Worm (Caenorhabditis elegans) whole organism, young adult: ENCODE measurements around the gene F45B8.5.

Experiments
- B0019.2 ChIP-seq: fragments of 200-800 bp; sonication (Bioruptor generic); conservative IDR thresholded peaks from 2 replicates; pipeline ENCODE4 v1.3.6; 2022; ENCODE audit warnings: missing genetic modification reagents, missing genetic modification characterization, missing compliant biosample characterization
- B0035.1 ChIP-seq: sonication (generic microtip); optimal IDR thresholded peaks from 2 replicates; lab custom pipeline; 2016; ENCODE audit warnings: missing genetic modification characterization, mild to moderate bottlenecking, missing compliant biosample characterization, missing genotype, missing genetic modification reagents
- B0336.3 ChIP-seq: fragments of 200-800 bp; sonication (Bioruptor generic); IDR thresholded peaks from 2 replicates; pipeline ENCODE4 v1.3.6; 2022; ENCODE audit warnings: missing genetic modification characterization, missing compliant biosample characterization
- F22D6.2 ChIP-seq: sonication (generic microtip); optimal IDR thresholded peaks from 2 replicates; lab custom pipeline; 2016; ENCODE audit warnings: mild to moderate bottlenecking, missing genetic modification characterization, missing compliant biosample characterization
- F23B12.7 ChIP-seq: sonication (generic microtip); optimal IDR thresholded peaks from 2 replicates; lab custom pipeline; 2017; ENCODE audit warnings: missing genetic modification characterization, mild to moderate bottlenecking, missing compliant biosample characterization, antibody characterized with exemption, moderate library complexity; ENCODE audit not compliant: insufficient read depth
- F37B4.10 ChIP-seq: fragments of 200-800 bp; sonication (Bioruptor generic); IDR thresholded peaks from 2 replicates; pipeline ENCODE4 v1.3.6; 2022; ENCODE audit warnings: missing genetic modification characterization, missing compliant biosample characterization
- T07F8.4 ChIP-seq: sonication (generic microtip); optimal IDR thresholded peaks from 2 replicates; lab custom pipeline; 2016; ENCODE audit warnings: mild to moderate bottlenecking, missing genetic modification characterization, moderate library complexity, missing compliant biosample characterization
- T26A5.8 ChIP-seq: sonication (generic microtip); optimal IDR thresholded peaks from 2 replicates; lab custom pipeline; 2016; ENCODE audit warnings: missing genetic modification characterization, missing compliant biosample characterization
- Y53F4B.3 ChIP-seq: fragments of 200-800 bp; sonication (Bioruptor generic); IDR thresholded peaks from 2 replicates; pipeline ENCODE4 v1.3.6; 2022; ENCODE audit warnings: missing genetic modification reagents, missing genetic modification characterization, missing compliant biosample characterization
- Y53G8AR.9 ChIP-seq: fragments of 200-800 bp; sonication (Bioruptor generic); conservative IDR thresholded peaks from 2 replicates; pipeline ENCODE4 v1.3.6; 2022; ENCODE audit warnings: missing genetic modification reagents, missing genetic modification characterization, missing compliant biosample characterization
- ZK185.1 ChIP-seq: sonication (generic microtip); optimal IDR thresholded peaks from 2 replicates; lab custom pipeline; 2016; ENCODE audit warnings: mild to moderate bottlenecking, missing genetic modification characterization, missing compliant biosample characterization; ENCODE audit not compliant: poor library complexity, severe bottlenecking
- atf-7 ChIP-seq: sonication (generic microtip); optimal IDR thresholded peaks from 2 replicates; lab custom pipeline; 2017; ENCODE audit warnings: mild to moderate bottlenecking, missing genetic modification characterization, missing compliant biosample characterization
- attf-3 ChIP-seq: fragments of 200-800 bp; sonication (Bioruptor generic); conservative IDR thresholded peaks from 2 replicates; pipeline ENCODE4 v1.3.6; 2022; ENCODE audit warnings: missing genetic modification reagents, missing genetic modification characterization, missing compliant biosample characterization
- ceh-100 ChIP-seq: fragments of 200-800 bp; sonication (Bioruptor generic); IDR thresholded peaks from 2 replicates; pipeline ENCODE4 v1.3.6; 2022; ENCODE audit warnings: missing genetic modification reagents, missing genetic modification characterization, missing compliant biosample characterization
- ceh-58 ChIP-seq: fragments of 200-800 bp; sonication (Bioruptor generic); IDR thresholded peaks from 2 replicates; pipeline ENCODE4 v1.3.6; 2022; ENCODE audit warnings: missing genetic modification characterization, missing compliant biosample characterization
- ceh-91 ChIP-seq: fragments of 200-800 bp; sonication (Bioruptor generic); IDR thresholded peaks from 2 replicates; pipeline ENCODE4 v1.3.6; 2022; ENCODE audit warnings: missing genetic modification reagents, missing genetic modification characterization, missing compliant biosample characterization
- efl-1 ChIP-seq: fragments of 150-350 bp; optimal IDR thresholded peaks from 2 replicates; lab custom pipeline; 2014; ENCODE audit warnings: missing biosample characterization, missing genetic modification reagents, missing genetic modification characterization
- egl-18 ChIP-seq: fragments of 200-800 bp; sonication (Bioruptor generic); IDR thresholded peaks from 2 replicates; pipeline ENCODE4 v1.3.6; 2022; ENCODE audit warnings: missing genetic modification reagents, missing genetic modification characterization, missing compliant biosample characterization
- egl-44 ChIP-seq: fragments of 200-800 bp; sonication (Bioruptor generic); IDR thresholded peaks from 2 replicates; pipeline ENCODE4 v1.3.6; 2022; ENCODE audit warnings: missing genetic modification reagents, missing genetic modification characterization, missing compliant biosample characterization
- ekl-4 ChIP-seq: fragments of 200-800 bp; sonication (Bioruptor generic); IDR thresholded peaks from 2 replicates; pipeline ENCODE4 v1.3.6; 2022; ENCODE audit warnings: missing genetic modification reagents, missing genetic modification characterization, missing compliant biosample characterization
- hmg-1.2 ChIP-seq: fragments of 200-800 bp; sonication (Bioruptor generic); IDR thresholded peaks from 2 replicates; pipeline ENCODE4 v1.3.6; 2022; ENCODE audit warnings: missing genetic modification reagents, missing genetic modification characterization, missing compliant biosample characterization
- hmg-20 ChIP-seq: fragments of 200-800 bp; sonication (Bioruptor generic); IDR thresholded peaks from 2 replicates; pipeline ENCODE4 v1.3.6; 2022; ENCODE audit warnings: missing genetic modification reagents, missing genetic modification characterization, missing compliant biosample characterization
- hsf-1 ChIP-seq: fragments of 200-800 bp; sonication (Bioruptor generic); IDR thresholded peaks from 2 replicates; pipeline ENCODE4 v1.3.6; 2022; ENCODE audit warnings: missing genetic modification reagents, missing genetic modification characterization, missing compliant biosample characterization
- let-607 ChIP-seq, 2 experiments: fragments of 200-800 bp in 1 of 2; sonication (Bioruptor generic) in 1 of 2; sonication (generic microtip) in 1 of 2; optimal IDR thresholded peaks; 2 replicates each; lab custom pipeline; 2016 to 2018; ENCODE audit warnings: mild to moderate bottlenecking in 2 of 2, missing compliant biosample characterization in 2 of 2, missing genetic modification characterization in 2 of 2, moderate library complexity in 2 of 2, missing genotype in 1 of 2
- lin-54 ChIP-seq: fragments of 200-800 bp; sonication (Bioruptor generic); optimal IDR thresholded peaks from 2 replicates; lab custom pipeline; 2018; ENCODE audit warnings: mild to moderate bottlenecking, missing genetic modification characterization, missing compliant biosample characterization
- lsl-1 ChIP-seq: fragments of 200-800 bp; sonication (Bioruptor generic); optimal IDR thresholded peaks from 2 replicates; lab custom pipeline; 2018; ENCODE audit warnings: mild to moderate bottlenecking, missing genetic modification characterization, moderate library complexity, missing compliant biosample characterization
- lsy-27 ChIP-seq: sonication (generic microtip); optimal IDR thresholded peaks from 2 replicates; lab custom pipeline; 2017; ENCODE audit warnings: missing genetic modification characterization, mild to moderate bottlenecking, missing compliant biosample characterization, antibody characterized with exemption, missing genotype, borderline replicate concordance; ENCODE audit not compliant: insufficient read depth
- mel-28 ChIP-seq: sonication (generic microtip); optimal IDR thresholded peaks from 2 replicates; lab custom pipeline; 2016; ENCODE audit warnings: borderline replicate concordance, mild to moderate bottlenecking, missing genetic modification characterization, missing compliant biosample characterization
- nfya-1 ChIP-seq: sonication (generic microtip); optimal IDR thresholded peaks from 2 replicates; lab custom pipeline; 2017; ENCODE audit warnings: antibody characterized with exemption, missing compliant biosample characterization, missing genetic modification characterization, borderline replicate concordance; ENCODE audit not compliant: insufficient read depth
- nfya-2 ChIP-seq: fragments of 200-800 bp; sonication (Bioruptor generic); IDR thresholded peaks from 2 replicates; pipeline ENCODE4 v1.3.6; 2022; ENCODE audit warnings: missing genetic modification reagents, missing genetic modification characterization, missing compliant biosample characterization
- nfyb-1 ChIP-seq: fragments of 200-800 bp; sonication (Bioruptor generic); IDR thresholded peaks from 2 replicates; pipeline ENCODE4 v1.3.6; 2022; ENCODE audit warnings: missing genetic modification reagents, missing genetic modification characterization, missing compliant biosample characterization
- nhr-120 ChIP-seq: fragments of 200-800 bp; sonication (Bioruptor generic); IDR thresholded peaks from 2 replicates; pipeline ENCODE4 v1.3.6; 2022; ENCODE audit warnings: missing genetic modification characterization, missing compliant biosample characterization
- nhr-179 ChIP-seq: sonication (generic microtip); optimal IDR thresholded peaks from 2 replicates; lab custom pipeline; 2016; ENCODE audit warnings: mild to moderate bottlenecking, missing genetic modification characterization, missing compliant biosample characterization
- nhr-27 ChIP-seq: fragments of 200-800 bp; sonication (Bioruptor generic); optimal IDR thresholded peaks from 2 replicates; lab custom pipeline; 2018; ENCODE audit warnings: mild to moderate bottlenecking, missing genetic modification characterization, moderate library complexity, missing compliant biosample characterization
- nhr-90 ChIP-seq: sonication (generic microtip); optimal IDR thresholded peaks from 2 replicates; lab custom pipeline; 2016; ENCODE audit warnings: missing genotype, mild to moderate bottlenecking, missing genetic modification characterization, missing compliant biosample characterization
- pha-4 ChIP-seq: fragments of 150-350 bp; sonication (generic microtip); optimal IDR thresholded peaks from 2 replicates; lab custom pipeline; 2014; ENCODE audit warnings: missing biosample characterization, missing genetic modification reagents, missing genetic modification characterization
- repo-1 ChIP-seq: sonication (generic microtip); optimal IDR thresholded peaks from 2 replicates; lab custom pipeline; 2017; ENCODE audit warnings: mild to moderate bottlenecking, missing genetic modification characterization, missing compliant biosample characterization
- rpc-1 ChIP-seq, 2 experiments: fragments of 150-350 bp in 1 of 2; sonication (generic microtip) in 1 of 2; optimal IDR thresholded peaks; 2 replicates each; lab custom pipeline; 2014 to 2018; ENCODE audit warnings: missing biosample characterization in 1 of 2, missing genetic modification characterization in 1 of 2, missing genetic modification reagents in 1 of 2, missing genotype in 1 of 2
- snpc-1.3 ChIP-seq: sonication (generic microtip); optimal IDR thresholded peaks from 2 replicates; lab custom pipeline; 2017; ENCODE audit warnings: missing genetic modification characterization, mild to moderate bottlenecking, missing compliant biosample characterization, antibody characterized with exemption, moderate library complexity, missing genotype, missing genetic modification reagents; ENCODE audit not compliant: insufficient read depth
- snpc-3.4 ChIP-seq: sonication (generic microtip); optimal IDR thresholded peaks from 2 replicates; lab custom pipeline; 2017; ENCODE audit warnings: missing genetic modification characterization, mild to moderate bottlenecking, missing compliant biosample characterization, antibody characterized with exemption, moderate library complexity, missing genotype, missing genetic modification reagents
- snpc-4 ChIP-seq, 5 experiments: fragments of 150-350 bp in 1 of 5; sonication (generic microtip) in 4 of 5; optimal IDR thresholded peaks; 2 replicates each; lab custom pipeline; 2014 to 2018; ENCODE audit warnings: missing genetic modification characterization in 5 of 5, missing biosample characterization in 3 of 5, antibody characterized with exemption in 2 of 5, mild to moderate bottlenecking in 2 of 5, missing compliant biosample characterization in 2 of 5, missing genotype in 2 of 5, moderate library complexity in 2 of 5, missing genetic modification reagents in 1 of 5
- unc-130 ChIP-seq: sonication (generic microtip); optimal IDR thresholded peaks from 2 replicates; lab custom pipeline; 2016; ENCODE audit warnings: missing genetic modification reagents, missing genetic modification characterization, missing compliant biosample characterization
- unc-62 ChIP-seq: fragments of 150-350 bp; optimal IDR thresholded peaks from 2 replicates; lab custom pipeline; 2014; ENCODE audit warnings: missing biosample characterization, missing genetic modification reagents, missing genetic modification characterization
- zim-3 ChIP-seq: sonication (generic microtip); optimal IDR thresholded peaks from 2 replicates; lab custom pipeline; 2017; ENCODE audit warnings: mild to moderate bottlenecking, missing genetic modification characterization, moderate library complexity, missing compliant biosample characterization
- ztf-25 ChIP-seq: fragments of 200-800 bp; sonication (Bioruptor generic); IDR thresholded peaks from 2 replicates; pipeline ENCODE4 v1.3.6; 2022; ENCODE audit warnings: missing genetic modification reagents, missing genetic modification characterization, missing compliant biosample characterization
- ztf-3 ChIP-seq: fragments of 200-800 bp; sonication (Bioruptor generic); optimal IDR thresholded peaks from 2 replicates; lab custom pipeline; 2018; ENCODE audit warnings: mild to moderate bottlenecking, missing genetic modification characterization, missing compliant biosample characterization
- ztf-6 ChIP-seq: fragments of 200-800 bp; sonication (Bioruptor generic); IDR thresholded peaks from 2 replicates; pipeline ENCODE4 v1.3.6; 2022; ENCODE audit warnings: missing genetic modification reagents, missing genetic modification characterization, missing compliant biosample characterization

Gene F45B8.5

ce11 chrX:14983274-14983673, 17.4 kb downstream of the F45B8.5 start, which contains the start of gene rbg-1 (continued):
- no peak for TF ChIP-seq unc-62 (GFP tag; lab: Kevin White, UChicago)
- TF ChIP-seq egl-44 (GFP tag; lab: Robert Waterston, UW) = no peak
- TF ChIP-seq pha-4 = peak; percentile 25
- peak; percentile 34 for TF ChIP-seq F23B12.7 (tag; lab: Kevin White, UChicago)
- peak; percentile 18; the same call in 1 of the 2 replicates for TF ChIP-seq hmg-1.2 (GFP tag; lab: Robert Waterston, UW)
- TF ChIP-seq Y53G8AR.9 (GFP tag; lab: Robert Waterston, UW) = no peak
- TF ChIP-seq Y53F4B.3 (GFP tag; lab: Robert Waterston, UW) = no peak
- no peak for TF ChIP-seq efl-1
- TF ChIP-seq nhr-179 (tag; lab: Kevin White, UChicago) = no peak
- TF ChIP-seq T26A5.8 (tag; lab: Kevin White, UChicago) = no peak
- no peak for TF ChIP-seq ztf-3
- no peak for TF ChIP-seq B0035.1
- 0 out of 2 replicates have a peak, but pooled peaks have one; percentile 33 for TF ChIP-seq B0336.3
- TF ChIP-seq nhr-120 (GFP tag; lab: Robert Waterston, UW) = no peak
- TF ChIP-seq nfya-2 = no peak
- no peak for TF ChIP-seq ztf-25 (GFP tag; lab: Robert Waterston, UW)
- TF ChIP-seq ekl-4 (GFP tag; lab: Robert Waterston, UW) = no peak; the same call in 1 of the 2 replicates
- TF ChIP-seq T07F8.4 (tag; lab: Kevin White, UChicago) = no peak
- TF ChIP-seq attf-3 (GFP tag; lab: Robert Waterston, UW) = no peak
- no peak for TF ChIP-seq nhr-90 (tag; lab: Kevin White, UChicago)
- TF ChIP-seq atf-7 (tag; lab: Kevin White, UChicago) = no peak
- no peak for TF ChIP-seq B0019.2 (GFP tag; lab: Robert Waterston, UW)
- TF ChIP-seq nfyb-1 (GFP tag; lab: Robert Waterston, UW) = no peak
- TF ChIP-seq snpc-1.3 = no peak
- TF ChIP-seq hsf-1 (GFP tag; lab: Robert Waterston, UW) = no peak
- no peak for TF ChIP-seq lin-54 (GFP tag; lab: Kevin White, UChicago)
- TF ChIP-seq ZK185.1 (tag; lab: Kevin White, UChicago) = peak; percentile 3
- TF ChIP-seq egl-18 (GFP tag; lab: Robert Waterston, UW) = no peak
- TF ChIP-seq ceh-91 = no peak
- TF ChIP-seq mel-28 (tag; lab: Kevin White, UChicago) = no peak
- no peak for TF ChIP-seq hmg-20 (GFP tag; lab: Robert Waterston, UW)
- TF ChIP-seq zim-3 (tag; lab: Kevin White, UChicago) = no peak
- TF ChIP-seq nfya-1 (tag; lab: Kevin White, UChicago) = no peak
- no peak for TF ChIP-seq F22D6.2 (tag; lab: Kevin White, UChicago)
- no peak for TF ChIP-seq lsl-1
- no peak for TF ChIP-seq snpc-3.4 (tag; lab: Kevin White, UChicago)
- no peak for TF ChIP-seq snpc-4 (GFP tag; optimal IDR thresholded peaks at IDR 0.05; lab: Kevin White, UChicago)
- TF ChIP-seq snpc-4 (tag; optimal IDR thresholded peaks at IDR 0.05; lab: Kevin White, UChicago) = peak in 3 of 4 experiments; percentile 17 to 43 (median 24)
- no peak for TF ChIP-seq ztf-6 (GFP tag; lab: Robert Waterston, UW)
- no peak for TF ChIP-seq ceh-58 (GFP tag; lab: Robert Waterston, UW)
- no peak for TF ChIP-seq nhr-27
- TF ChIP-seq unc-130 (GFP tag; lab: Kevin White, UChicago) = no peak
- peak; percentile 50 to 71 for TF ChIP-seq let-607 (tag; optimal IDR thresholded peaks at IDR 0.05; lab: Kevin White, UChicago)
- TF ChIP-seq repo-1 = no peak
- TF ChIP-seq rpc-1 (optimal IDR thresholded peaks at IDR 0.05; lab: Kevin White, UChicago) = no peak
- TF ChIP-seq rpc-1 (tag; optimal IDR thresholded peaks at IDR 0.05; lab: Kevin White, UChicago) = no peak
- no peak for TF ChIP-seq ceh-100 (GFP tag; lab: Robert Waterston, UW)
- TF ChIP-seq lsy-27 = no peak
- no peak for TF ChIP-seq F37B4.10 (GFP tag; lab: Robert Waterston, UW)
